Worm (Caenorhabditis elegans): ENCODE data around the gene W02F12.4.

DNA sequence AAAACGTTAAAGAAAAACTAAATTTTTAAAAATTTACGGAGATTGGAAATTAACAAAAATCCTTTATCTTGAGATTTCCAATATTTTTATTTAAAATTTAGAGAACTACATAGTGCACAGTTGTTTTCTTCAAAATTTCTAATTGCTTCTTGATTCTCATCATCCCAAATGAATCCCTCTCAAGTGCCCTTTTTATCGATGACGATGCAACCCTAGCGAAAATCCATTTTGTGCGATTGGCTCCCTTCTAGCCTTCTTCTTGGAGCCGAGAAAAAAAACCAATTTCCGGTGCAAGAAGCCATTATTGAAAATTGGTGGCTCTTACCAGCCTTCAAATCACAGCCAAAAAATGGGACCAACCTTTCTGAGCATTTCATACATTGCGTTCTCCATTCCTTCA is 44.2 kb downstream of the W02F12.4 start:
- no peak for TF ChIP-seq ama-1 (optimal IDR thresholded peaks at IDR 0.05)
- TF ChIP-seq ets-4 (tag; optimal IDR thresholded peaks at IDR 0.05): no peak
- no peak for TF ChIP-seq ceh-19 (GFP tag; optimal IDR thresholded peaks at IDR 0.05)
- TF ChIP-seq unc-3 (GFP tag; conservative IDR thresholded peaks at IDR 0.05): no peak
- TF ChIP-seq unc-3 (tag; optimal IDR thresholded peaks at IDR 0.05): no peak
- no peak for TF ChIP-seq tbx-2 (tag; optimal IDR thresholded peaks at IDR 0.05)
- TF ChIP-seq ceh-31 (tag; optimal IDR thresholded peaks at IDR 0.05): no peak
- no peak for TF ChIP-seq Y22D7AL.16 (tag; optimal IDR thresholded peaks at IDR 0.05)
- no peak for TF ChIP-seq ceh-22 (tag; optimal IDR thresholded peaks at IDR 0.05)
- TF ChIP-seq tbx-7 (tag; optimal IDR thresholded peaks at IDR 0.05): no peak

Data from whole organism, late embryonic.